Fruit fly (Drosophila melanogaster) whole organism, adult: ENCODE measurements around the gene CASK.

ENCODE experiments used
- CG14711 ChIP-seq: fragments of 200-800 bp; sonication (Bioruptor generic); optimal IDR thresholded peaks from 2 replicates; lab custom pipeline; 2018; ENCODE audit warnings: missing biosample characterization, mild to moderate bottlenecking, missing genetic modification characterization, moderate library complexity
- CG5204 ChIP-seq: fragments of 200-800 bp; sonication (Bioruptor generic); optimal IDR thresholded peaks from 2 replicates; lab custom pipeline; 2016; ENCODE audit warnings: missing biosample characterization, missing genetic modification characterization
- bab1 ChIP-seq: fragments of 200-800 bp; sonication (Bioruptor generic); optimal IDR thresholded peaks from 3 replicates; lab custom pipeline; 2019; ENCODE audit warnings: missing biosample characterization, mild to moderate bottlenecking, missing genetic modification characterization, moderate library complexity
- cnc ChIP-seq, 2 experiments: fragments of >200 bp; optimal IDR thresholded peaks; 2 replicates each; lab custom pipeline; 2017
- kay ChIP-seq: fragments of 200-800 bp; sonication (Bioruptor generic); peaks from one replicate; lab custom pipeline; 2016; ENCODE audit warnings: missing biosample characterization, missing genetic modification characterization, borderline replicate concordance

dm6 chr3R:21838505-21838956, 16.1 kb upstream of the CASK start:
- TF ChIP-seq CG5204 (GFP tag; lab: Kevin White, UChicago) (no peak), kay (GFP tag; lab: Kevin White, UChicago) (no peak), CG14711 (no peak), bab1 (GFP tag; lab: Kevin White, UChicago) (no peak), cnc (optimal IDR thresholded peaks at IDR 0.05; lab: Kevin White, UChicago) (no peak)
